Fruit fly (Drosophila melanogaster) whole organism, embryonic: ENCODE measurements around the gene blanks.

Source experiments
- Bgb ChIP-seq: fragments of 200-800 bp; sonication (Bioruptor generic); IDR thresholded peaks from 2 replicates; pipeline ENCODE4 v1.3.6; 2022; ENCODE audit warnings: missing biosample characterization, missing genetic modification characterization; ENCODE audit not compliant: partially characterized antibody
- BtbVII ChIP-seq: fragments of 200-800 bp; sonication (Bioruptor generic); optimal IDR thresholded peaks from 3 replicates; lab custom pipeline; 2017; ENCODE audit warnings: missing biosample characterization, mild to moderate bottlenecking, missing genetic modification characterization
- CG11696 ChIP-seq: fragments of 200-800 bp; sonication (Bioruptor generic); IDR thresholded peaks from 2 replicates; pipeline ENCODE4 v1.3.6; 2022; ENCODE audit warnings: missing biosample characterization, missing genetic modification characterization
- CG12659 ChIP-seq: fragments of 200-800 bp; sonication (Bioruptor generic); optimal IDR thresholded peaks from 3 replicates; lab custom pipeline; 2017; ENCODE audit warnings: mild to moderate bottlenecking, missing biosample characterization, missing genetic modification reagents, missing genetic modification characterization
- CG14667 ChIP-seq: fragments of 200-800 bp; sonication (Bioruptor generic); IDR thresholded peaks from 2 replicates; pipeline ENCODE4 v1.3.6; 2022; ENCODE audit warnings: missing biosample characterization, missing genetic modification characterization
- CG15269 ChIP-seq: fragments of 200-800 bp; sonication (Bioruptor generic); optimal IDR thresholded peaks from 2 replicates; lab custom pipeline; 2018; ENCODE audit warnings: missing biosample characterization, mild to moderate bottlenecking, missing genetic modification characterization, moderate library complexity
- CG1529 ChIP-seq: fragments of 200-800 bp; sonication (Bioruptor generic); optimal IDR thresholded peaks from 3 replicates; lab custom pipeline; 2018; ENCODE audit warnings: missing biosample characterization, missing genetic modification characterization
- CG15479 ChIP-seq: fragments of 200-800 bp; sonication (Bioruptor generic); optimal IDR thresholded peaks from 3 replicates; lab custom pipeline; 2019; ENCODE audit warnings: missing biosample characterization, mild to moderate bottlenecking, missing genetic modification characterization, moderate library complexity
- CG15514 ChIP-seq: fragments of 200-800 bp; sonication (Bioruptor generic); optimal IDR thresholded peaks from 3 replicates; lab custom pipeline; 2017; ENCODE audit warnings: missing biosample characterization, missing genetic modification characterization, mild to moderate bottlenecking, moderate library complexity, missing genetic modification reagents
- CG16813 ChIP-seq: fragments of 200-800 bp; sonication (Bioruptor generic); IDR thresholded peaks from 3 replicates; pipeline ENCODE4 v1.3.6; 2022; ENCODE audit warnings: missing biosample characterization, missing genetic modification characterization; ENCODE audit not compliant: partially characterized antibody
- CG17186 ChIP-seq: fragments of 200-800 bp; sonication (Bioruptor generic); optimal IDR thresholded peaks from 3 replicates; lab custom pipeline; 2017; ENCODE audit warnings: missing biosample characterization, missing genetic modification reagents, missing genetic modification characterization
- CG2129 ChIP-seq: fragments of 200-800 bp; sonication (Bioruptor generic); IDR thresholded peaks from 2 replicates; pipeline ENCODE4 v1.3.6; 2022; ENCODE audit warnings: missing biosample characterization, missing genetic modification characterization; ENCODE audit not compliant: partially characterized antibody
- CG2889 ChIP-seq: fragments of 200-800 bp; sonication (Bioruptor generic); IDR thresholded peaks from 3 replicates; pipeline ENCODE4 v1.3.6; 2022; ENCODE audit warnings: missing biosample characterization, missing genetic modification characterization
- CG30020 ChIP-seq: fragments of 200-800 bp; optimal IDR thresholded peaks from 2 replicates; lab custom pipeline; 2019; ENCODE audit warnings: missing biosample characterization, mild to moderate bottlenecking, missing genetic modification characterization, moderate library complexity
- CG31388 ChIP-seq: fragments of 200-800 bp; sonication (Bioruptor generic); optimal IDR thresholded peaks from 2 replicates; lab custom pipeline; 2016; ENCODE audit warnings: missing biosample characterization, missing genetic modification characterization
- CG31441 ChIP-seq: fragments of 200-800 bp; sonication (Bioruptor generic); IDR thresholded peaks from 2 replicates; pipeline ENCODE4 v1.3.6; 2022; ENCODE audit warnings: missing biosample characterization, missing genetic modification characterization
- CG32767 ChIP-seq: fragments of 200-800 bp; sonication (Bioruptor generic); IDR thresholded peaks from 2 replicates; pipeline ENCODE4 v1.3.6; 2022; ENCODE audit warnings: missing biosample characterization, missing genetic modification characterization
- CG34422 ChIP-seq: fragments of 200-800 bp; sonication (Bioruptor generic); IDR thresholded peaks from 3 replicates; pipeline ENCODE4 v1.3.6; 2022; ENCODE audit warnings: missing biosample characterization, missing genetic modification characterization
- CG43689 ChIP-seq: fragments of 200-800 bp; sonication (Bioruptor generic); IDR thresholded peaks from 2 replicates; pipeline ENCODE4 v1.3.6; 2022; ENCODE audit warnings: missing biosample characterization, missing genetic modification characterization
- CG4424 ChIP-seq: fragments of 200-800 bp; sonication (Bioruptor generic); optimal IDR thresholded peaks from 3 replicates; lab custom pipeline; 2016; ENCODE audit warnings: missing biosample characterization, missing genetic modification characterization
- CkIIα-i1 ChIP-seq: fragments of 200-800 bp; sonication (Bioruptor generic); IDR thresholded peaks from 2 replicates; pipeline ENCODE4 v1.3.6; 2022; ENCODE audit warnings: missing biosample characterization, missing genetic modification characterization
- D19B ChIP-seq: fragments of 200-800 bp; sonication (Bioruptor generic); optimal IDR thresholded peaks from 2 replicates; lab custom pipeline; 2017; ENCODE audit warnings: missing biosample characterization, mild to moderate bottlenecking, missing genetic modification characterization
- Doc2 ChIP-seq: fragments of 200-800 bp; sonication (Bioruptor generic); IDR thresholded peaks from 2 replicates; pipeline ENCODE4 v1.3.6; 2022; ENCODE audit warnings: missing biosample characterization, missing genetic modification characterization
- E2f2 ChIP-seq: fragments of 200-800 bp; sonication (Bioruptor generic); IDR thresholded peaks from 2 replicates; pipeline ENCODE4 v1.3.6; 2022; ENCODE audit warnings: missing biosample characterization, missing genetic modification characterization
- ERR ChIP-seq: fragments of 200-800 bp; sonication (Bioruptor generic); optimal IDR thresholded peaks from 2 replicates; lab custom pipeline; 2016; ENCODE audit warnings: missing biosample characterization, missing genetic modification characterization
- MTF-1 ChIP-seq: fragments of 200-800 bp; sonication (Bioruptor generic); optimal IDR thresholded peaks from 2 replicates; lab custom pipeline; 2018; ENCODE audit warnings: missing biosample characterization, mild to moderate bottlenecking, missing genetic modification characterization, borderline replicate concordance
- Mes4 ChIP-seq: fragments of 200-800 bp; sonication (Bioruptor generic); optimal IDR thresholded peaks from 2 replicates; lab custom pipeline; 2016; ENCODE audit warnings: missing biosample characterization, missing genetic modification characterization
- Sox100B ChIP-seq: fragments of 200-800 bp; sonication (Bioruptor generic); optimal IDR thresholded peaks from 3 replicates; lab custom pipeline; 2018; ENCODE audit warnings: missing biosample characterization, mild to moderate bottlenecking, missing genetic modification characterization
- Ssrp ChIP-seq: fragments of 200-800 bp; sonication (Bioruptor generic); optimal IDR thresholded peaks from 2 replicates; lab custom pipeline; 2018; ENCODE audit warnings: missing biosample characterization, mild to moderate bottlenecking, missing genetic modification characterization, moderate library complexity
- br ChIP-seq: fragments of >200 bp; optimal IDR thresholded peaks from 2 replicates; lab custom pipeline; 2017
- cato ChIP-seq: fragments of 200-800 bp; sonication (Bioruptor generic); optimal IDR thresholded peaks from 2 replicates; lab custom pipeline; 2016; ENCODE audit warnings: missing biosample characterization, missing genetic modification characterization, borderline replicate concordance
- caup ChIP-seq: fragments of 200-800 bp; sonication (Bioruptor generic); optimal IDR thresholded peaks from 3 replicates; lab custom pipeline; 2017; ENCODE audit warnings: missing biosample characterization, mild to moderate bottlenecking, missing genetic modification characterization, moderate library complexity; ENCODE audit not compliant: severe bottlenecking
- cg ChIP-seq: fragments of 200-800 bp; sonication (Bioruptor generic); optimal IDR thresholded peaks from 3 replicates; lab custom pipeline; 2019; ENCODE audit warnings: missing biosample characterization, mild to moderate bottlenecking, missing genetic modification characterization, moderate library complexity
- esg ChIP-seq: fragments of 200-800 bp; sonication (Bioruptor generic); conservative IDR thresholded peaks from 2 replicates; pipeline ENCODE4 v1.3.6; 2022; ENCODE audit warnings: missing biosample characterization, missing genetic modification characterization
- fru ChIP-seq: fragments of >200 bp; optimal IDR thresholded peaks from 2 replicates; lab custom pipeline; 2017
- gem ChIP-seq: fragments of 200-800 bp; sonication (Bioruptor generic); optimal IDR thresholded peaks from 2 replicates; lab custom pipeline; 2019; ENCODE audit warnings: missing biosample characterization, mild to moderate bottlenecking, missing genetic modification characterization, moderate library complexity
- h ChIP-seq: fragments of >200 bp; optimal IDR thresholded peaks from 2 replicates; lab custom pipeline; 2017
- ind ChIP-seq: fragments of 200-800 bp; sonication (Bioruptor generic); optimal IDR thresholded peaks from 3 replicates; lab custom pipeline; 2016; ENCODE audit warnings: missing biosample characterization, missing genetic modification characterization
- inv ChIP-seq: fragments of 200-800 bp; sonication (Bioruptor generic); IDR thresholded peaks from 2 replicates; pipeline ENCODE4 v1.3.6; 2022; ENCODE audit warnings: missing biosample characterization, missing genetic modification characterization; ENCODE audit not compliant: partially characterized antibody
- nau ChIP-seq: fragments of 200-800 bp; sonication (Bioruptor generic); optimal IDR thresholded peaks from 3 replicates; lab custom pipeline; 2017; ENCODE audit warnings: missing biosample characterization, mild to moderate bottlenecking, missing genetic modification characterization, missing genetic modification reagents
- oc ChIP-seq: fragments of 200-800 bp; sonication (Bioruptor generic); optimal IDR thresholded peaks from 2 replicates; lab custom pipeline; 2018; ENCODE audit warnings: missing biosample characterization, mild to moderate bottlenecking, missing genetic modification characterization, moderate library complexity
- p53 ChIP-seq: fragments of 200-800 bp; sonication (Bioruptor generic); optimal IDR thresholded peaks from 2 replicates; lab custom pipeline; 2016; ENCODE audit warnings: missing biosample characterization, missing genetic modification characterization
- repo ChIP-seq: fragments of 200-800 bp; sonication (Bioruptor generic); optimal IDR thresholded peaks from 2 replicates; lab custom pipeline; 2016; ENCODE audit warnings: missing biosample characterization, missing genetic modification characterization
- sc ChIP-seq, 3 experiments: fragments of >200 bp in 2 of 3; fragments of 200-800 bp in 1 of 3; sonication (Bioruptor generic) in 1 of 3; optimal IDR thresholded peaks; 2 replicates in 2 of 3; 3 replicates in 1 of 3; lab custom pipeline; 2017; ENCODE audit warnings: mild to moderate bottlenecking in 1 of 3, missing biosample characterization in 1 of 3, missing genetic modification characterization in 1 of 3, missing genetic modification reagents in 1 of 3
- scrt ChIP-seq: fragments of 200-800 bp; sonication (Bioruptor generic); optimal IDR thresholded peaks from 2 replicates; lab custom pipeline; 2018; ENCODE audit warnings: missing biosample characterization, mild to moderate bottlenecking, missing genetic modification characterization, moderate library complexity
- sim ChIP-seq: fragments of 200-800 bp; sonication (Bioruptor generic); IDR thresholded peaks from 2 replicates; pipeline ENCODE4 v1.3.6; 2022; ENCODE audit warnings: missing biosample characterization, missing genetic modification characterization
- slbo ChIP-seq: fragments of 200-800 bp; sonication (Bioruptor generic); IDR thresholded peaks from 2 replicates; pipeline ENCODE4 v1.3.6; 2022; ENCODE audit warnings: missing biosample characterization, missing genetic modification characterization
- ssp ChIP-seq: fragments of 200-800 bp; sonication (Bioruptor generic); IDR thresholded peaks from 2 replicates; pipeline ENCODE4 v1.3.6; 2022; ENCODE audit warnings: missing biosample characterization, missing genetic modification characterization
- tin ChIP-seq: fragments of 200-800 bp; sonication (Bioruptor generic); optimal IDR thresholded peaks from 3 replicates; lab custom pipeline; 2016; ENCODE audit warnings: missing biosample characterization, missing genetic modification characterization
- tll ChIP-seq, 2 experiments: fragments of 200-800 bp in 1 of 2; fragments of >200 bp in 1 of 2; sonication (Bioruptor generic) in 1 of 2; optimal IDR thresholded peaks; 2 replicates each; lab custom pipeline; 2017 to 2019; ENCODE audit warnings: missing biosample characterization in 2 of 2, missing genetic modification characterization in 2 of 2, mild to moderate bottlenecking in 1 of 2, moderate library complexity in 1 of 2

blanks gene

dm6 chr3L:5511959-5512358, 13.2 kb upstream of the blanks start (continued):
- TF ChIP-seq cg (GFP tag; lab: Kevin White, UChicago) (no peak), CG30020 (tag; lab: Kevin White, UChicago) (no peak), CG11696 (GFP tag; lab: Robert Waterston, UW) (peak; percentile 53; the same call in 1 of the 2 replicates), CG32767 (GFP tag; lab: Robert Waterston, UW) (peak; percentile 73), sim (GFP tag; lab: Robert Waterston, UW) (0 out of 2 replicates have a peak, but pooled peaks have one; percentile 18), Bgb (peak; percentile 64), MTF-1 (GFP tag; lab: Kevin White, UChicago) (peak; percentile 91), CG31388 (GFP tag; lab: Kevin White, UChicago) (peak; percentile 66), D19B (peak; percentile 77), oc (tag; lab: Kevin White, UChicago) (peak; percentile 87), ssp (GFP tag; lab: Robert Waterston, UW) (no peak), CG1529 (GFP tag; lab: Kevin White, UChicago) (peak; percentile 82), E2f2 (peak; percentile 70), caup (GFP tag; lab: Kevin White, UChicago) (peak; percentile 97), Ssrp (no peak), br (lab: Kevin White, UChicago) (no peak), gem (tag; lab: Kevin White, UChicago) (peak; percentile 71), ERR (no peak), CG15479 (GFP tag; lab: Kevin White, UChicago) (no peak), tll (GFP tag; optimal IDR thresholded peaks at IDR 0.05; lab: Kevin White, UChicago) (no peak), CG15514 (peak; percentile 93), CG14667 (GFP tag; lab: Robert Waterston, UW) (no peak), CG2889 (GFP tag; lab: Robert Waterston, UW) (no peak), CG34422 (peak; percentile 75; the same call in 1 of the 3 replicates), fru (lab: Kevin White, UChicago) (no peak), BtbVII (GFP tag; lab: Kevin White, UChicago) (peak; percentile 86), slbo (GFP tag; lab: Robert Waterston, UW) (peak; percentile 82), nau (GFP tag; lab: Kevin White, UChicago) (peak; percentile 93), h (lab: Kevin White, UChicago) (no peak), CG31441 (GFP tag; lab: Robert Waterston, UW) (peak; percentile 83), CG16813 (GFP tag; lab: Robert Waterston, UW) (no peak), CG4424 (peak; percentile 86), scrt (GFP tag; lab: Kevin White, UChicago) (peak; percentile 88), CG12659 (peak; percentile 91), ind (GFP tag; lab: Kevin White, UChicago) (peak; percentile 62), esg (0 out of 2 replicates have a peak, but pooled peaks have one; percentile 7), CG15269 (tag; lab: Kevin White, UChicago) (peak; percentile 83), CG17186 (GFP tag; lab: Kevin White, UChicago) (peak; percentile 65), Sox100B (GFP tag; lab: Kevin White, UChicago) (peak; percentile 72), CG2129 (GFP tag; lab: Robert Waterston, UW) (no peak), Mes4 (GFP tag; lab: Kevin White, UChicago) (peak; percentile 90), Doc2 (GFP tag; lab: Robert Waterston, UW) (no peak), sc (optimal IDR thresholded peaks at IDR 0.05; lab: Kevin White, UChicago) (no peak), sc (GFP tag; optimal IDR thresholded peaks at IDR 0.05; lab: Kevin White, UChicago) (peak; percentile 82), tin (GFP tag; lab: Kevin White, UChicago) (peak; percentile 76), inv (GFP tag; lab: Robert Waterston, UW) (no peak), p53 (GFP tag; lab: Kevin White, UChicago) (peak; percentile 89), CkIIα-i1 (GFP tag; lab: Robert Waterston, UW) (no peak), cato (peak; percentile 82), CG43689 (GFP tag; lab: Robert Waterston, UW) (peak; percentile 47; the same call in 1 of the 2 replicates), repo (GFP tag; lab: Kevin White, UChicago) (peak; percentile 89)
